Worm (Caenorhabditis elegans): ENCODE data around the gene let-99.

DNA sequence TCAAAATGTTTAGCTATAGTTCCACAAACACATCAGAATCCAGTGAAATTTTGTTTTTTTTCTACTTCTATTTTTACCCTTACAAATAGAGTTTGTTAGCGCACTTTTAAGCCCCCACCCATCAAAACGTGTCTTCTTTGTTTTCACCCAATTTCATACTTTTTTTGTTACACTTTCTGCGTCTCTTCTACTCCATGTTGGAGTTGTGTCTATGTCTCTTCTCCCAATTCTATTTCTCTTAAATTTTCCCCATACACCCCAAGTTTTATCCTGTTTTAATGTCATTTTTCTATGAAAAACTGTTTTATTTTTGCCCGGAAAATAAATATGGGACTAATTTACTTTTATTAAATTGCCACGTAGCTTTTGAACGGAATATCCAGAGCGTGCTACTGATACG is 22.2 kb upstream of the let-99 start:
- no peak for TF ChIP-seq hmbx-1 (tag; optimal IDR thresholded peaks at IDR 0.05)
- TF ChIP-seq ets-7 (tag; optimal IDR thresholded peaks at IDR 0.05): no peak
- TF ChIP-seq ceh-36 (tag; optimal IDR thresholded peaks at IDR 0.05): no peak
- no peak for TF ChIP-seq tbx-37 (GFP tag; conservative IDR thresholded peaks at IDR 0.05)
- no peak for TF ChIP-seq F13C5.2 (tag; optimal IDR thresholded peaks at IDR 0.05)
- TF ChIP-seq B0310.2 (tag; optimal IDR thresholded peaks at IDR 0.05): no peak
